Worm (Caenorhabditis elegans): ENCODE results near the gene C42D8.1.

Gene C42D8.1

DNA sequence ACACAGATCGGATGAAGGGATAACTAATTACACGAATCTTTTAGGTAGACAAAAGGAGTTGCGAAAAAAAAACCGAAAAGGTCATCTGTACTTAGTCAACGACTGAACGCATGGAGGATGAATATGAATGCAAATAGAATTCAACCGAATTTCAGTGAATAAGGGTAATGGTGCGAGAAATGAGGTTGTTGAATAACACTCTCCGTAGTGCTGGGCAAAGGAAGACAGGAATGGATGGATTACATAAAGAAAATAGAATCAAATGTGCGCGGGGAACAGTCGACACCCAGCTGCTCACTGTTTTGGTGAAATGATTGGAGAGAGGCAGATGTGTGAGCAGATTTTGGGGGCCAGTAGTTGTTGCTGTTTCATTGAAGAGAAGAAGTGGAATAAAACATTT, 15.0 kb downstream of the C42D8.1 start:
- TF ChIP-seq aly-2 (tag; optimal IDR thresholded peaks at IDR 0.05): no peak
- TF ChIP-seq dmd-4 (tag; optimal IDR thresholded peaks at IDR 0.05): no peak
- TF ChIP-seq lsy-2 (tag; optimal IDR thresholded peaks at IDR 0.05): no peak
- no peak for TF ChIP-seq sem-4 (tag; optimal IDR thresholded peaks at IDR 0.05)
- no peak for TF ChIP-seq ztf-4 (tag; optimal IDR thresholded peaks at IDR 0.05)
- no peak for TF ChIP-seq snpc-4 (tag; optimal IDR thresholded peaks at IDR 0.05)
- no peak for TF ChIP-seq nhr-237 (tag; optimal IDR thresholded peaks at IDR 0.05)
- no peak for TF ChIP-seq R02D3.7 (tag; optimal IDR thresholded peaks at IDR 0.05)
- no peak for TF ChIP-seq nhr-6 (tag; optimal IDR thresholded peaks at IDR 0.05)
- TF ChIP-seq ama-1 (optimal IDR thresholded peaks at IDR 0.05): no peak
- TF ChIP-seq ZK546.5 (tag; optimal IDR thresholded peaks at IDR 0.05): no peak
- TF ChIP-seq nhr-129 (tag; optimal IDR thresholded peaks at IDR 0.05): no peak
- no peak for TF ChIP-seq unc-62 (GFP tag; optimal IDR thresholded peaks at IDR 0.05)
- TF ChIP-seq lin-11 (tag; optimal IDR thresholded peaks at IDR 0.05): no peak
- no peak for TF ChIP-seq gmeb-1 (tag; optimal IDR thresholded peaks at IDR 0.05)
- no peak for TF ChIP-seq nhr-10 (tag; optimal IDR thresholded peaks at IDR 0.05)
- TF ChIP-seq skn-1 (tag; optimal IDR thresholded peaks at IDR 0.05): no peak

DNA sequence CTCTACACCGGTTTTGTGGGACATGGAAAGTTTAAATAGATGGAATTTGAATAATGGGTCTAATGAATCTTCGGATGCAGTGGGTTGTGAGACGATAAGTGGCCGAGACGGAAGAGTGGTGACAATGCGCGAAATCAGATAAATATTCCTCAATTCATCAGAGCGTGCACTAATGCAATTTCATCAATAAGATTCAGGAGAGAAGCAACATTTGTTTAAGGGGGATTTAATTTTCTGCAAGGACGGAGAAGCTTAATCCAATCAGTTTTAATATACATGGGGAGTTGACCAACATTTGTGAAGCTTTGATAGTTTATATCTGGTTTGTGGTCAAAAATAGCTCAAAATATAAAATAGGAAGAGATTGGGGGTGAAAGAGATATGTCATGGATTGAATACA, 20.1 kb downstream of the C42D8.1 start:
- TF ChIP-seq mbf-1 (tag; optimal IDR thresholded peaks at IDR 0.05): no peak
- peak; percentile 20 for TF ChIP-seq sma-9 (GFP tag; optimal IDR thresholded peaks at IDR 0.05)
- TF ChIP-seq sma-9 (tag; optimal IDR thresholded peaks at IDR 0.05): no peak

DNA sequence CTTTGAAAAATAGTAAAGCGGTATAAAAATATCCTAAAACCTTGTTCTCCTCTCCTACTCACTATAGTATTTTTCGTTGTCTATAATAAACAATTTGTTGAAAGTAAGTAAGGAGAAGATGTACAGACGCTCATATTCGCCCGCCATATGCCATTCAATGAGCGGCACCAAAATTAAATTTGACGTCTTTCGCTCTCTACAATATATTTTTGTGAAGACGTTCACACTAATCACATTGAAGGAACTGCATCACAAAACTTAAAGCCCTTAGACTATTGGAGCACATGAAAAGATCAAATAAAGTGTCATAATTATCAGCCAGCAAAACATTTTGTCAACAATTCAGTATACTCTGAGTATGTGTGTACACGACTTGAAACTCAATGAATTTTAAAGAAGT, 22.5 kb downstream of the C42D8.1 start:
- TF ChIP-seq ama-1 (optimal IDR thresholded peaks at IDR 0.05): no peak
- no peak for TF ChIP-seq R02D3.7 (tag; optimal IDR thresholded peaks at IDR 0.05)
- TF ChIP-seq nhr-23 (tag; optimal IDR thresholded peaks at IDR 0.05): no peak
- no peak for TF ChIP-seq elt-1 (tag; optimal IDR thresholded peaks at IDR 0.05)
- TF ChIP-seq nhr-25 (tag; optimal IDR thresholded peaks at IDR 0.05): no peak
- TF ChIP-seq peb-1 (tag; optimal IDR thresholded peaks at IDR 0.05): no peak
- TF ChIP-seq zag-1 (tag; optimal IDR thresholded peaks at IDR 0.05): no peak
- TF ChIP-seq mab-5 (tag; optimal IDR thresholded peaks at IDR 0.05): no peak
- no peak for TF ChIP-seq lin-39 (tag; optimal IDR thresholded peaks at IDR 0.05)
- no peak for TF ChIP-seq nhr-237 (tag; optimal IDR thresholded peaks at IDR 0.05)
- no peak for TF ChIP-seq C34F6.9 (tag; optimal IDR thresholded peaks at IDR 0.05)
- no peak for TF ChIP-seq sma-9 (GFP tag; optimal IDR thresholded peaks at IDR 0.05)
- TF ChIP-seq sma-9 (tag; optimal IDR thresholded peaks at IDR 0.05): no peak
- no peak for TF ChIP-seq ztf-4 (tag; optimal IDR thresholded peaks at IDR 0.05)
- no peak for TF ChIP-seq crh-2 (tag; optimal IDR thresholded peaks at IDR 0.05)
- TF ChIP-seq ceh-16 (tag; optimal IDR thresholded peaks at IDR 0.05): no peak
- no peak for TF ChIP-seq ceh-82 (tag; optimal IDR thresholded peaks at IDR 0.05)
- TF ChIP-seq unc-55 (GFP tag; optimal IDR thresholded peaks at IDR 0.05): no peak

DNA sequence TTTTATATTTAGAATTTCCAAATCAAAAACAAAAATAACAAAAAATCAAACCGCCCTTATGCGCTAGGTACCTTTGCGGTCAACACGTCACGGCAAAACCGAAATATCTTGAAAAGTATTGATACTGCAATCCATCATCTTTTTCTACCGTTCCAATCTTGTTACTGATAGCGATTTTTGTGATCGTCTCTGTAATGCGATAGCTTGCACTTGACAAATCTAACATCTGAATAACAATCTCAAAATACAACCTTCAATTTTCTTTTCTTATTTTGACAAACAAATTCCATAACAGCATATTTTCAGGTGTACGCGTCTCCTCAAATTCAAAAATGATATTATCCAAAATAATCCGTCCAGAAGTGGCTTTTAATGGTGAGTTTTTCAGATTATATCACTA, 24.7 kb downstream of the C42D8.1 start, which contains the start of gene tbc-7:
Gene tbc-7, plus strand, starts transcription at position 301 of the 400 bp plus-strand sequence.
- TF ChIP-seq peb-1 (tag; optimal IDR thresholded peaks at IDR 0.05) (no peak), dmd-4 (tag; optimal IDR thresholded peaks at IDR 0.05) (no peak), ztf-11 (tag; optimal IDR thresholded peaks at IDR 0.05) (no peak), crh-2 (tag; optimal IDR thresholded peaks at IDR 0.05) (no peak), elt-1 (tag; optimal IDR thresholded peaks at IDR 0.05) (no peak), nhr-10 (tag; optimal IDR thresholded peaks at IDR 0.05) (no peak), skn-1 (tag; optimal IDR thresholded peaks at IDR 0.05) (no peak), lsy-2 (tag; optimal IDR thresholded peaks at IDR 0.05) (no peak), nhr-77 (tag; optimal IDR thresholded peaks at IDR 0.05) (no peak), alr-1 (tag; optimal IDR thresholded peaks at IDR 0.05) (no peak)

DNA sequence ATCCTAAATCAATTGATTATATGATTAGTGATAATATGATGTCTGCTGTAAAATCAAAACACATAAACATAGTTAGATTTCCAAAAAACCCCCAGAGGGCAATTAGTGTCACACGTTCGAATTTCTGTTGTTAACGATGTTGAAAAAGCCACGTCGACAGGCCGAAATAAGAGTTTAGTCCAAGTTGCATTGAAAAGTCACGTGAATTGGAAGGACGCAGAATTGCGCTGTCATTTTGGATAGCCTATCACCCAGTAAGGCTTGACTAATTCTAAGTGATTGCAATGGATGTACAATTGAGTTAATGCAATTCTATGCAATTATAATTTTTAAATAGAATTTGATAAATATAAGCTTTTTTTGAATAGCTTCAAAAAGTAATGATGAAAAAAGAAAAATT, 26.2 kb downstream of the C42D8.1 start:
- TF ChIP-seq crh-2 (tag; optimal IDR thresholded peaks at IDR 0.05) (peak; percentile 76), alr-1 (tag; optimal IDR thresholded peaks at IDR 0.05) (no peak), sma-3 (GFP tag; optimal IDR thresholded peaks at IDR 0.05) (peak; percentile 0), egl-27 (tag; optimal IDR thresholded peaks at IDR 0.05) (no peak), nhr-25 (tag; optimal IDR thresholded peaks at IDR 0.05) (peak; percentile 8), nhr-129 (tag; optimal IDR thresholded peaks at IDR 0.05) (peak; percentile 24)
